Fruit fly (Drosophila melanogaster) Kc167 (cell line): Measurements from ENCODE around the gene CG33771.

ENCODE experiments used
- Myc ChIP-seq: fragments of >200 bp; optimal IDR thresholded peaks from 2 replicates; lab custom pipeline; 2017; ENCODE audit warnings: missing external identifiers
- Sin3A ChIP-seq: fragments of >200 bp; optimal IDR thresholded peaks from 2 replicates; lab custom pipeline; 2018; ENCODE audit warnings: missing external identifiers
- h ChIP-seq: fragments of >200 bp; optimal IDR thresholded peaks from 3 replicates; lab custom pipeline; 2018; ENCODE audit warnings: missing external identifiers
- insv ChIP-seq: fragments of >200 bp; optimal IDR thresholded peaks from 3 replicates; lab custom pipeline; 2018; ENCODE audit warnings: missing external identifiers
- psq ChIP-seq: fragments of >200 bp; optimal IDR thresholded peaks from 2 replicates; lab custom pipeline; 2017; ENCODE audit warnings: missing external identifiers
- ttk ChIP-seq: sonication (Bioruptor generic); optimal IDR thresholded peaks from 2 replicates; lab custom pipeline; 2017; ENCODE audit warnings: missing external identifiers

DNA sequence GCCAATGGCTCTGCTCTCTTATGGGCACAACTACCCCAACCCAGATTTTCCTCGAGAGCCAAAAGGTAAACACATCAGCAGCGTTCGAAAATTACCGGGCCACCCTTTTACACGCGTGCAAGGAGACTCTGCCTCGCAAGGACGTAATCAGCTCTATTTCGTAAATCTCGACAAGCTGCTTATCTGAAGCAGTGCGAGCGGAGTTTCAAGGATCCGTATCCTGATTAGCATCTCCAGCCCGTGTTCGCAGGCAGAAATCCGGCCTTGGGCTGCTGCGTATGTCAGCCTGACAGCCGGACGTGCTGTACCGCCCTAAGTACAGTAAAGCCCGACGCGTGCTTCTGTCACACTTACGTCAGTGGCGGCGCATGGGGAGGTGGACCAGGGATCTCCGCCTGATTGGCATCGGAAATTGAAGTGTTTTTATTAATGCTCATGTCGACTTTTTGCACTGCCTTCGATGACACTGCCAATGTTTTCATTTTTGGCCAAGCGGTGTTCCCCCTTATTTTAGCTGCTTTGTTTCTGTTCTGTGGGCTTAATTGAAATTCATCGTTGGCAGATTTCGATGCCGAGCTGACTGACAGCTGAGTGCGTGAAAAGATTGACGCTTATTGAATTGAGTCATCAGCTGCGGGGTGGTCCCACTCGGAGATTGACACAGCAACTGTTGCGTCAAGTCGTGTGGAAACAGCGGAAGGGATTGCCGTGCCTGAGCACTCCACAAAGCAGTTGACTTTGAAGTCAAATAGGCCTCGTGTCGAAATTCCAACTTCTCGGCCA, 43.4 kb upstream of the CG33771 start, which contains the start of gene ND-B14.5AL:
- TF ChIP-seq psq, result no peak
- no peak for TF ChIP-seq Sin3A
- no peak for TF ChIP-seq Myc (lab: Kevin White, UChicago)
- no peak for TF ChIP-seq insv (lab: Kevin White, UChicago)
- TF ChIP-seq h, result no peak
- no peak for TF ChIP-seq ttk (lab: Kevin White, UChicago)
